Worm (Caenorhabditis elegans): ENCODE data around the gene spp-19.
A peak's percentile ranks its signal among the peaks of the same experiment; 100 is the strongest.

The spp-19 gene

ce11 chrV:6546450-6547171 is 14.9 kb downstream of the spp-19 start, which contains the start of gene dre-1:
dre-1 (minus strand) TSS chrV:6546500.
- TF ChIP-seq hlh-11 (tag; optimal IDR thresholded peaks at IDR 0.05) = peak; percentile 14
- no peak for TF ChIP-seq ztf-7 (tag; optimal IDR thresholded peaks at IDR 0.05)
- no peak for TF ChIP-seq lim-7 (GFP tag; IDR thresholded peaks at IDR 0.05)
- TF ChIP-seq pqm-1 (tag; optimal IDR thresholded peaks at IDR 0.05) = peak; percentile 37
- no peak for TF ChIP-seq pha-4 (GFP tag; IDR thresholded peaks at IDR 0.05)
- no peak for TF ChIP-seq pha-4 (tag; optimal IDR thresholded peaks at IDR 0.05)
- TF ChIP-seq sdz-12 (GFP tag; optimal IDR thresholded peaks at IDR 0.05) = no peak
- 0 out of 2 replicates have a peak, but pooled peaks have one; percentile 18 for TF ChIP-seq dmd-6 (GFP tag; IDR thresholded peaks at IDR 0.05)
- TF ChIP-seq hlh-30 (tag; optimal IDR thresholded peaks at IDR 0.05; ENCODE audit: insufficient read depth) = peak; percentile 11
- TF ChIP-seq nhr-28 (tag; optimal IDR thresholded peaks at IDR 0.05) = peak; percentile 45
- peak; percentile 71 for TF ChIP-seq aha-1 (tag)
- TF ChIP-seq snpc-4 (tag; optimal IDR thresholded peaks at IDR 0.05) = no peak
- no peak for TF ChIP-seq daf-16 (GFP tag; optimal IDR thresholded peaks at IDR 0.05)
- peak; percentile 26 for TF ChIP-seq daf-16 (tag; optimal IDR thresholded peaks at IDR 0.05)
- TF ChIP-seq dve-1 (tag; optimal IDR thresholded peaks at IDR 0.05; ENCODE audit: insufficient read depth) = peak; percentile 62

DNA sequence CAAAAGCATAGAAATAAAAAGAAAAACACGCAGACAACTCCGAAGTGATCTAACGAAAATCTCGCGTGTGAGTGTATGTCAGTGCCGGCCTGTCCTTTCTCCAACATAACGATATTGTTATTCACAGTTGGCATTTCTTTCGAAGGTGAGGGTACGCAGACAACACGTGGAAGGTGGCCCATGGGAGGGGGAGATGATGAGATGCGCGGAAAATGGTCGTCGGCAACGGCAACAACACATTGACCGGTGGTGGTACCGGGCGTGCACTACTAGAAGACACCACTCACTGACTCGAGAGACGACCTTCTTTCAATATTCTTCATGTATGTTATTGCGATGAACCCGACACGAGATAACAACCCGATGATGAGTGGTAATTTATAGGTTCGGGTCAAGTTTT is 16.5 kb downstream of the spp-19 start:
- peak; percentile 57 for TF ChIP-seq mxl-3 (GFP tag; optimal IDR thresholded peaks at IDR 0.05)
- no peak for TF ChIP-seq ceh-28 (tag; optimal IDR thresholded peaks at IDR 0.05)
- TF ChIP-seq unc-62 (GFP tag; optimal IDR thresholded peaks at IDR 0.05 in 1 of 2) = peak in 1 of 2 experiments; percentile 78
- TF ChIP-seq unc-62 (tag; optimal IDR thresholded peaks at IDR 0.05) = no peak
- peak; percentile 33 for TF ChIP-seq nhr-25 (tag; optimal IDR thresholded peaks at IDR 0.05; ENCODE audit: borderline replicate concordance, insufficient read depth)
- TF ChIP-seq hlh-30 (tag; optimal IDR thresholded peaks at IDR 0.05; ENCODE audit: insufficient read depth) = peak; percentile 51

- peak; percentile 72 for TF ChIP-seq aha-1 (tag)
- TF ChIP-seq unc-62 (GFP tag; optimal IDR thresholded peaks at IDR 0.05 in 1 of 2) = peak in 1 of 2 experiments; percentile 97
- no peak for TF ChIP-seq unc-62 (tag; optimal IDR thresholded peaks at IDR 0.05)
- no peak for TF ChIP-seq nhr-42 (GFP tag; IDR thresholded peaks at IDR 0.05)
- 0 out of 2 replicates have a peak, but pooled peaks have one; percentile 27 for TF ChIP-seq egl-43 (GFP tag; IDR thresholded peaks at IDR 0.05)
- TF ChIP-seq lsy-2 (tag; optimal IDR thresholded peaks at IDR 0.05) = peak in 1 of 2 experiments; percentile 10
- peak; percentile 90 for TF ChIP-seq set-16 (GFP tag; IDR thresholded peaks at IDR 0.05)
- TF ChIP-seq nhr-25 (tag; optimal IDR thresholded peaks at IDR 0.05; ENCODE audit: borderline replicate concordance, insufficient read depth) = peak; percentile 14
- peak; percentile 45 for TF ChIP-seq hlh-30 (tag; optimal IDR thresholded peaks at IDR 0.05; ENCODE audit: insufficient read depth)
- peak; percentile 66 for TF ChIP-seq mxl-3 (GFP tag; optimal IDR thresholded peaks at IDR 0.05)
- TF ChIP-seq hlh-11 (tag; optimal IDR thresholded peaks at IDR 0.05) = peak; percentile 46
- TF ChIP-seq dve-1 (tag; optimal IDR thresholded peaks at IDR 0.05; ENCODE audit: insufficient read depth) = no peak
Observed at ce11 chrV:6541875-6542274, 19.6 kb downstream of the spp-19 start.

DNA sequence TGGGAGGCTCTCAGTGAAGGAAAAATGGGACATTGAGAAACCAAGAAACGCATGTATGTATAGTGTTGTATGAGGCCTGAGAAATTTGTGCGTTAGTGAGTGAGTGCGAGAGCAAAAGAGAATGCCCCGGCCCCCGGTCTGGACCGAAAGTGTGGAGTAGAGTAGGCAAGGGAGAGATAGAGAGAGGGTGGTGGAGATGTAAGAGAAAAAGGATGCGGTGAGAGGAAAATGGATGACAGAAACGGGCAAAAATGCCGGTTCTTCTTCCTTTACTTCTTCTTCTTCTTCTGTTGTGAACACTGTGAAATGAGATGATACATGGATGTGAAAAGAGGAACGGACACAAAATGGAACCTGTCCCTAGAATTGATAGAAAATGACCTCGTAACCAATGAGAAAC is 23.2 kb downstream of the spp-19 start:
- TF ChIP-seq madf-5 (GFP tag; IDR thresholded peaks at IDR 0.05) (no peak), lin-39 (tag; optimal IDR thresholded peaks at IDR 0.05) (no peak), hlh-30 (tag; optimal IDR thresholded peaks at IDR 0.05; ENCODE audit: insufficient read depth) (no peak), daf-16 (GFP tag; optimal IDR thresholded peaks at IDR 0.05) (no peak), daf-16 (tag; optimal IDR thresholded peaks at IDR 0.05) (peak; percentile 28), hlh-11 (tag; optimal IDR thresholded peaks at IDR 0.05) (peak; percentile 3), dmd-8 (GFP tag; IDR thresholded peaks at IDR 0.05) (no peak), ztf-11 (tag; optimal IDR thresholded peaks at IDR 0.05) (no peak), gei-8 (GFP tag; optimal IDR thresholded peaks at IDR 0.05) (no peak), zfp-3 (GFP tag; conservative IDR thresholded peaks at IDR 0.05) (no peak), egl-43 (GFP tag; IDR thresholded peaks at IDR 0.05) (0 out of 2 replicates have a peak, but pooled peaks have one; percentile 58), unc-62 (GFP tag; optimal IDR thresholded peaks at IDR 0.05 in 1 of 2) (peak in 1 of 2 experiments; percentile 89), unc-62 (tag; optimal IDR thresholded peaks at IDR 0.05) (no peak), F37D6.2 (tag; optimal IDR thresholded peaks at IDR 0.05) (peak; percentile 10), nhr-11 (tag; optimal IDR thresholded peaks at IDR 0.05) (peak; percentile 21), sdz-12 (GFP tag; optimal IDR thresholded peaks at IDR 0.05) (no peak), lin-1 (GFP tag; IDR thresholded peaks at IDR 0.05) (no peak), ceh-82 (tag; optimal IDR thresholded peaks at IDR 0.05) (no peak), mxl-3 (GFP tag; optimal IDR thresholded peaks at IDR 0.05) (peak; percentile 57), ceh-62 (tag; optimal IDR thresholded peaks at IDR 0.05) (no peak), ceh-44 (GFP tag; IDR thresholded peaks at IDR 0.05) (no peak), mep-1 (tag; optimal IDR thresholded peaks at IDR 0.05) (peak; percentile 6), lin-13 (GFP tag; optimal IDR thresholded peaks at IDR 0.05) (no peak), lsy-2 (tag; optimal IDR thresholded peaks at IDR 0.05) (no peak), nhr-42 (GFP tag; IDR thresholded peaks at IDR 0.05) (no peak), hmg-1.1 (GFP tag; IDR thresholded peaks at IDR 0.05) (peak; percentile 44; the same call in 1 of the 2 replicates), nhr-10 (tag; optimal IDR thresholded peaks at IDR 0.05) (no peak), unc-130 (GFP tag; optimal IDR thresholded peaks at IDR 0.05) (no peak), F44E2.7 (GFP tag; IDR thresholded peaks at IDR 0.05) (no peak)

All from whole organism, L4 larva.